Fruit fly (Drosophila melanogaster): ENCODE data around the gene ERp44.

Gene ERp44

DNA sequence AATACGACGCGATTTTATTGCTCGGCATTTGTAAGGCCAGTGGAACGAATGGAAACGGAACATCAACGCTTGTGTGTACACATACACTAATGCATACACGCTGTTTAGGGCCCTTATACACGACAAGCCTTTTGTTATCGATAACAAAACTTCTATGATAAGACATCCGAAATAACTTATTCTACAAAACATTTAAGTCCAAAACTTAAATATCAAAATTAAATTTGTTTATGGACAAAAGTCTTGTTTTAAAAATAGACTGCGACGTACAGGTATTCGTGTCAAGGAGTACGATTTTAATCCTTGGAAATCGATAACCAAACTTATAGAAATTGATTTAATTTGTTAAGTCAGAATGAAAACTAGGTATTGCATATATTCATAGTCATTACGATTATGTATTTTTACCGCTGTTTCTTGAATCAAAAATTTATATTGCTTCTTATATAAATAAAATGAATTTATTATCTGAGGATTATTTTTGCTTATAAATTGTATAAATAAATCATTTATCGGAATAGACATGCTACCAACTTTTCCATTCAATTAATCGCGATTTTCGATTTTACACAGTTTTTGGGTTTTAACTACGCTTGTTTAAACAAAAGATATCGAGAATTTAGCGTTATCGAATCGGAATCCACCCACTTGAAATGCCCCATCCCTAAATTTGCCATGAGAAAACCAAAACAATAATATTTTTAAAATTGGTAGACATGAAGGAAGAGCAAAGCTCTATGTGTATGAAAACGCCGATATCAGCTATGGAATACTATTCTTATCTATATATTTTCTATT, 15.8 kb upstream of the ERp44 start, which contains the start of the genes CG9915 and SWIP (continued):
- TF ChIP-seq CG14710 (tag; optimal IDR thresholded peaks at IDR 0.05): peak; percentile 40
- no peak for TF ChIP-seq CG9932 (GFP tag; IDR thresholded peaks at IDR 0.05)
- peak; percentile 24; the same call in 1 of the 2 replicates for TF ChIP-seq CG3847 (GFP tag; IDR thresholded peaks at IDR 0.05)
- peak; percentile 62; the same call in 2 of the 3 replicates for TF ChIP-seq row (GFP tag; IDR thresholded peaks at IDR 0.05)
- TF ChIP-seq CG2712 (tag; optimal IDR thresholded peaks at IDR 0.05): peak; percentile 12
- TF ChIP-seq tna (GFP tag; IDR thresholded peaks at IDR 0.05; ENCODE audit: partially characterized antibody): peak; percentile 75
- TF ChIP-seq CG42726 (GFP tag; IDR thresholded peaks at IDR 0.05; ENCODE audit: partially characterized antibody): 0 out of 2 replicates have a peak, but pooled peaks have one; percentile 33
- peak; percentile 30 for TF ChIP-seq BEAF-32 (GFP tag; optimal IDR thresholded peaks at IDR 0.05)
- no peak for TF ChIP-seq Asciz (GFP tag; optimal IDR thresholded peaks at IDR 0.05)
- TF ChIP-seq CG12659 (GFP tag; optimal IDR thresholded peaks at IDR 0.05): peak; percentile 44
- peak; percentile 77 for TF ChIP-seq nerfin-2 (GFP tag; IDR thresholded peaks at IDR 0.05; ENCODE audit: partially characterized antibody)
- TF ChIP-seq CG12391 (tag; optimal IDR thresholded peaks at IDR 0.05): peak; percentile 50

DNA sequence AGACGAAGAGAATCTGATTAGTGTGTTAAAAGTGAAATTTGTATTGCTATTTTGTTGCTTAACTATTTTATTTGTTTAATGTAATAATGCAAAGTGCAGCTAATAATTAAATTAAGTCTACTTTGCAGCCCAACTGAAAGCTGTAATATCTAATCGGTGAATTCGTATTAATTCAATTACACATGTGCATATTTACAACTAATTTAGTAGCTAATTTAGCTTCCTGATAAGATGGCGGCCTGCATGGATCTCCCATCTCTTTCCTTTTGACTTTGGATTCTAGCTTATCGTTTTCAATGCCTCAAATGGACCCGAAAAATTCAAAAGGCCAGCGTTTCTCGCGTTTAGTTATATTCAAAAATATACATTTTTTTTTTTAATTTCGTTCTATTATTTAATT, 12.2 kb upstream of the ERp44 start:
- TF ChIP-seq exex (tag; optimal IDR thresholded peaks at IDR 0.05) (peak; percentile 60), Ravus (GFP tag; IDR thresholded peaks at IDR 0.05) (no peak), dm (GFP tag; optimal IDR thresholded peaks at IDR 0.05) (no peak), Sox102F (GFP tag; optimal IDR thresholded peaks at IDR 0.05) (no peak), Vsx1 (GFP tag; optimal IDR thresholded peaks at IDR 0.05) (peak; percentile 71), CG12942 (GFP tag; optimal IDR thresholded peaks at IDR 0.05) (no peak), Dek (tag; optimal IDR thresholded peaks at IDR 0.05) (no peak), unpg (GFP tag; optimal IDR thresholded peaks at IDR 0.05) (no peak), CG10321 (GFP tag; IDR thresholded peaks at IDR 0.05) (no peak)

DNA sequence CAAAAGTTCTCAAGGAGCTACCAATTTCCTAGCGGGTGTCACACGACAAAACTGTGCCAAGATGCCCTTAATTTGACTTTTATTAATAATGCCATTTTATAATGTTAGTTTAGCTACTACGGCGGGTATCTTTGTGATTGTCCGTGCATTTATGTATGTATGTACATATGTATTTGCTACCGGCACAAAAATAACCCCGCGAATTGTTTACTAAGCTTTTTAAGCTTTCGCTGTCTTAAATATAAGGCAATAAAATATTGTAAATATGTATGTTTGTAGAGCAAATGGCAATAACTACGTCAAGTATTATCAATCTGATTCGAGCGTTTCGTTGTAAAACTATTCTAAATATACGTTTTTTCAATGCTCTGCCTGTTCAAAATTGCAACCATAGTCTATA, 11.4 kb upstream of the ERp44 start:
- TF ChIP-seq Elba2 (GFP tag; optimal IDR thresholded peaks at IDR 0.05): no peak
- no peak for TF ChIP-seq Xbp1 (GFP tag; optimal IDR thresholded peaks at IDR 0.05)
- peak; percentile 13 for TF ChIP-seq CG13296 (GFP tag; optimal IDR thresholded peaks at IDR 0.05)
- peak; percentile 44 for TF ChIP-seq ERR (GFP tag; optimal IDR thresholded peaks at IDR 0.05)
- TF ChIP-seq Mrtf (GFP tag; IDR thresholded peaks at IDR 0.05): no peak
- no peak for TF ChIP-seq CG10321 (GFP tag; IDR thresholded peaks at IDR 0.05)
- TF ChIP-seq CG8765 (GFP tag; IDR thresholded peaks at IDR 0.05): no peak
- TF ChIP-seq dmrt99B (tag; optimal IDR thresholded peaks at IDR 0.05): no peak
- TF ChIP-seq Hand (GFP tag; optimal IDR thresholded peaks at IDR 0.05): no peak
- peak; percentile 44 for TF ChIP-seq sens (GFP tag)
- TF ChIP-seq CkIIα-i1 (GFP tag; IDR thresholded peaks at IDR 0.05): no peak
- peak; percentile 2 for TF ChIP-seq Med (GFP tag)

DNA sequence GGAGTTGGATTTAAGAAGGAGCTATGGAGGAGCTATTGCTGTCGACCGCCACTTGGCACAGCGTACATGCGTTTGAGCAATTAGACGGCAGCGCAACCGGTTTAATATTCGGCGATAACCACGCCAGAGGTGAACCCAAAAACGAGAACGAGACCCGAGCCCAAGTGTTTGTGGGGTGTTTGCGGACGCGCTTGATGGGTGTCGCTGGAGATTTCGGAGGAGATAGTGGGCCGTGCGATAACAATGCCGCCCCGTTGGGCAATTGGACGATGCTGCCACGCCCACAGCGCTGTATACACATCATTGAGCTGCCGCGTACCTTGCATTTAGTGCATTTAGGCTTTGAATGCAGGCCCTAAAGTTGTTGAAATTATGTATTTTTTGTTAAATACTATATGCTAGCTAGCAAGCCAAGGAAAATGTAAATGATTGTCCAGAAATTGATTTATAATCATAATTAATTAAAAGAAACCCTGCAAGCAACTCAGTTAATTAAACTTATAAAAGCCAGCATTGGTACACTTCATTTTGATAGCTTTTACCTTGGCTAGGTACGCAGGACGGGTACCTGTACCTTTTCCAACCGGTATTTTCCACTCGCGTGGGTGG, 10.9 kb upstream of the ERp44 start, which contains the start of gene Had1:
Had1 (minus strand) TSS at position 358 of the 609 bp plus-strand sequence.
- TF ChIP-seq CG8944 (GFP tag; optimal IDR thresholded peaks at IDR 0.05) (no peak), otp (GFP tag; IDR thresholded peaks at IDR 0.05) (0 out of 3 replicates have a peak, but pooled peaks have one; percentile 33), CG8089 (GFP tag; optimal IDR thresholded peaks at IDR 0.05) (no peak), cwo (GFP tag; optimal IDR thresholded peaks at IDR 0.05) (peak; percentile 16), grn (GFP tag; optimal IDR thresholded peaks at IDR 0.05) (peak; percentile 95), CG18262 (tag; optimal IDR thresholded peaks at IDR 0.05) (peak; percentile 57), dysf (GFP tag; IDR thresholded peaks at IDR 0.05) (no peak), jumu (GFP tag; optimal IDR thresholded peaks at IDR 0.05) (no peak), pan (optimal IDR thresholded peaks at IDR 0.05) (no peak), pan (GFP tag; optimal IDR thresholded peaks at IDR 0.05 in 1 of 2, IDR thresholded peaks at IDR 0.05 in 1 of 2) (peak in 1 of 2 experiments; percentile 16), HmgZ (tag; optimal IDR thresholded peaks at IDR 0.05) (peak; percentile 22), mirr (GFP tag; optimal IDR thresholded peaks at IDR 0.05) (peak; percentile 25), CG3065 (GFP tag; optimal IDR thresholded peaks at IDR 0.05) (peak; percentile 11), MESR4 (GFP tag; optimal IDR thresholded peaks at IDR 0.05) (peak; percentile 3)

All from whole organism, embryonic.